Worm (Caenorhabditis elegans) whole organism, late embryonic: ENCODE data around the gene unc-23.

ENCODE experiments used
- C38D4.7 ChIP-seq: fragments of 200-800 bp; sonication (Bioruptor generic); optimal IDR thresholded peaks from 2 replicates; lab custom pipeline; 2018; ENCODE audit warnings: mild to moderate bottlenecking, missing genetic modification characterization, moderate library complexity, missing compliant biosample characterization
- ceh-9 ChIP-seq: sonication (generic microtip); optimal IDR thresholded peaks from 2 replicates; lab custom pipeline; 2016; ENCODE audit warnings: mild to moderate bottlenecking, missing genetic modification characterization, inconsistent platforms, missing compliant biosample characterization
- tbx-2 ChIP-seq: sonication (generic microtip); optimal IDR thresholded peaks from 2 replicates; lab custom pipeline; 2016; ENCODE audit warnings: missing genetic modification characterization, missing compliant biosample characterization

DNA sequence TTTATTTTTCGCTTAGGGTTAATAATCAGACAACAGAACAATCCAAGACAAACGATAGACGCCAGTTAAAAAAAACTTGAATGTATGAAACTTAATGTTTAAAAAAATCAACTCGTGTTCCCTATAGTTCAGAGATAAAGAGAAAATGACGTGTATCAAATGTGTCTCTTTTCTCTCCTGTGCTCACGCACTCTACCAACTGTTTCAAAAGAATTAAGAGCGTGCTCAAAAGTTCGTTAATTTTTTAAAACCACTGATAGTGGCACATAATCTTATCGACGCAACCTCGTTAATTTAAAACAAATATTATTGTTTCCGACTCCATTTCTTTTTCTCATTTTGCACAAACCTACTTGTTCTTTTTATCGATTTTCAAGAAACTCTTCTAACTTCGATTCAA is 30.5 kb upstream of the unc-23 start:
- TF ChIP-seq tbx-2 (tag; lab: Kevin White, UChicago) (no peak), C38D4.7 (no peak), ceh-9 (tag; lab: Kevin White, UChicago) (no peak)
